Fruit fly (Drosophila melanogaster) whole organism, embryonic: ENCODE measurements around the gene CG31495.

Experiments used
- Aef1 ChIP-seq: fragments of 200-800 bp; sonication (Bioruptor generic); IDR thresholded peaks from 3 replicates; pipeline ENCODE4 v1.3.6; 2022; ENCODE audit warnings: missing biosample characterization, missing genetic modification characterization
- CG10147 ChIP-seq: fragments of 200-800 bp; sonication (Bioruptor generic); optimal IDR thresholded peaks from 2 replicates; lab custom pipeline; 2019; ENCODE audit warnings: missing biosample characterization, mild to moderate bottlenecking, missing genetic modification characterization, moderate library complexity
- CG11093 ChIP-seq: fragments of 200-800 bp; sonication (Bioruptor generic); IDR thresholded peaks from 3 replicates; pipeline ENCODE4 v1.3.6; 2022; ENCODE audit warnings: missing biosample characterization, missing genetic modification characterization
- CG11723 ChIP-seq: fragments of 200-800 bp; sonication (Bioruptor generic); optimal IDR thresholded peaks from 2 replicates; lab custom pipeline; 2017; ENCODE audit warnings: missing biosample characterization, mild to moderate bottlenecking, missing genetic modification characterization
- CG12071 ChIP-seq: fragments of 200-800 bp; sonication (Bioruptor generic); optimal IDR thresholded peaks from 3 replicates; lab custom pipeline; 2018; ENCODE audit warnings: missing biosample characterization, mild to moderate bottlenecking, missing genetic modification characterization
- CG12104 ChIP-seq: fragments of 200-800 bp; sonication (Bioruptor generic); optimal IDR thresholded peaks from 3 replicates; lab custom pipeline; 2016; ENCODE audit warnings: missing biosample characterization, missing genetic modification characterization
- CG12236 ChIP-seq: fragments of 200-800 bp; sonication (Bioruptor generic); optimal IDR thresholded peaks from 2 replicates; lab custom pipeline; 2016; ENCODE audit warnings: missing biosample characterization, missing genetic modification characterization
- CG14710 ChIP-seq: fragments of 200-800 bp; sonication (Bioruptor generic); optimal IDR thresholded peaks from 3 replicates; lab custom pipeline; 2019; ENCODE audit warnings: missing biosample characterization, mild to moderate bottlenecking, missing genetic modification characterization, moderate library complexity
- CG15073 ChIP-seq: fragments of 200-800 bp; sonication (Bioruptor generic); optimal IDR thresholded peaks from 2 replicates; lab custom pipeline; 2016; ENCODE audit warnings: missing biosample characterization, missing genetic modification characterization
- CG16815 ChIP-seq: fragments of 200-800 bp; sonication (Bioruptor generic); optimal IDR thresholded peaks from 3 replicates; lab custom pipeline; 2017; ENCODE audit warnings: missing biosample characterization, mild to moderate bottlenecking, missing genetic modification characterization
- CG17359 ChIP-seq: fragments of 200-800 bp; sonication (Bioruptor generic); optimal IDR thresholded peaks from 3 replicates; lab custom pipeline; 2018; ENCODE audit warnings: missing biosample characterization, mild to moderate bottlenecking, missing genetic modification characterization, moderate library complexity
- CG18262 ChIP-seq: fragments of 200-800 bp; optimal IDR thresholded peaks from 3 replicates; lab custom pipeline; 2019; ENCODE audit warnings: missing biosample characterization, mild to moderate bottlenecking, missing genetic modification characterization, moderate library complexity
- CG2202 ChIP-seq: fragments of 200-800 bp; sonication (Bioruptor generic); optimal IDR thresholded peaks from 2 replicates; lab custom pipeline; 2018; ENCODE audit warnings: missing biosample characterization, mild to moderate bottlenecking, missing genetic modification characterization
- CG30431 ChIP-seq: fragments of 200-800 bp; sonication (Bioruptor generic); optimal IDR thresholded peaks from 2 replicates; lab custom pipeline; 2017; ENCODE audit warnings: missing biosample characterization, missing genetic modification characterization
- CG31388 ChIP-seq: fragments of 200-800 bp; sonication (Bioruptor generic); optimal IDR thresholded peaks from 2 replicates; lab custom pipeline; 2016; ENCODE audit warnings: missing biosample characterization, missing genetic modification characterization
- CG3838 ChIP-seq: fragments of 200-800 bp; sonication (Bioruptor generic); optimal IDR thresholded peaks from 3 replicates; lab custom pipeline; 2016; ENCODE audit warnings: missing biosample characterization, missing genetic modification characterization
- CG4617 ChIP-seq: fragments of 200-800 bp; sonication (Bioruptor generic); optimal IDR thresholded peaks from 3 replicates; lab custom pipeline; 2016; ENCODE audit warnings: missing biosample characterization, missing genetic modification characterization, borderline replicate concordance
- CG7556 ChIP-seq: fragments of 200-800 bp; sonication (Bioruptor generic); optimal IDR thresholded peaks from 2 replicates; lab custom pipeline; 2017; ENCODE audit warnings: missing biosample characterization, mild to moderate bottlenecking, missing genetic modification characterization
- CG9876 ChIP-seq: fragments of 200-800 bp; sonication (Bioruptor generic); optimal IDR thresholded peaks from 2 replicates; lab custom pipeline; 2016; ENCODE audit warnings: missing biosample characterization, missing genetic modification characterization
- Chrac-16 ChIP-seq: fragments of 200-800 bp; sonication (Bioruptor generic); optimal IDR thresholded peaks from 3 replicates; lab custom pipeline; 2016; ENCODE audit warnings: missing biosample characterization, missing genetic modification characterization
- Deaf1 ChIP-seq: fragments of 200-800 bp; optimal IDR thresholded peaks from 3 replicates; lab custom pipeline; 2019; ENCODE audit warnings: missing biosample characterization, mild to moderate bottlenecking, missing genetic modification characterization, moderate library complexity
- E2f1 ChIP-seq: fragments of 200-800 bp; sonication (Bioruptor generic); IDR thresholded peaks from 2 replicates; pipeline ENCODE4 v1.3.6; 2022; ENCODE audit warnings: missing biosample characterization, missing genetic modification characterization
- E2f2 ChIP-seq: fragments of 200-800 bp; sonication (Bioruptor generic); IDR thresholded peaks from 2 replicates; pipeline ENCODE4 v1.3.6; 2022; ENCODE audit warnings: missing biosample characterization, missing genetic modification characterization
- Elba2 ChIP-seq: fragments of 200-800 bp; sonication (Bioruptor generic); optimal IDR thresholded peaks from 3 replicates; lab custom pipeline; 2016; ENCODE audit warnings: missing biosample characterization, missing genetic modification characterization
- Ets65A ChIP-seq: fragments of 200-800 bp; sonication (Bioruptor generic); peaks from one replicate; lab custom pipeline; 2016; ENCODE audit warnings: missing biosample characterization, missing genetic modification characterization
- HLH3B ChIP-seq: fragments of 200-800 bp; sonication (Bioruptor generic); IDR thresholded peaks from 2 replicates; pipeline ENCODE4 v1.3.6; 2022; ENCODE audit warnings: missing biosample characterization, missing genetic modification characterization
- Hmr ChIP-seq: fragments of 200-800 bp; sonication (Bioruptor generic); optimal IDR thresholded peaks from 3 replicates; lab custom pipeline; 2017; ENCODE audit warnings: mild to moderate bottlenecking, missing biosample characterization, missing genetic modification reagents, missing genetic modification characterization
- Jarid2 ChIP-seq: fragments of 200-800 bp; sonication (Bioruptor generic); optimal IDR thresholded peaks from 3 replicates; lab custom pipeline; 2017; ENCODE audit warnings: mild to moderate bottlenecking, missing biosample characterization, missing genetic modification reagents, missing genetic modification characterization
- Lim3 ChIP-seq: fragments of 200-800 bp; sonication (Bioruptor generic); IDR thresholded peaks from 2 replicates; pipeline ENCODE4 v1.3.6; 2022; ENCODE audit warnings: missing biosample characterization, missing genetic modification characterization
- Nf-YA ChIP-seq: fragments of 200-800 bp; sonication (Bioruptor generic); IDR thresholded peaks from 2 replicates; pipeline ENCODE4 v1.3.6; 2022; ENCODE audit warnings: missing biosample characterization, missing genetic modification characterization
- Nf-YB ChIP-seq: fragments of 200-800 bp; sonication (Bioruptor generic); optimal IDR thresholded peaks from 3 replicates; lab custom pipeline; 2019; ENCODE audit warnings: missing biosample characterization, mild to moderate bottlenecking, missing genetic modification characterization, moderate library complexity
- Sin3A ChIP-seq: fragments of >200 bp; optimal IDR thresholded peaks from 2 replicates; lab custom pipeline; 2018
- Tbp ChIP-seq: fragments of >200 bp; optimal IDR thresholded peaks from 2 replicates; lab custom pipeline; 2018; ENCODE audit warnings: missing biosample characterization, missing genetic modification characterization
- br ChIP-seq: fragments of >200 bp; optimal IDR thresholded peaks from 2 replicates; lab custom pipeline; 2017
- caup ChIP-seq: fragments of 200-800 bp; sonication (Bioruptor generic); optimal IDR thresholded peaks from 3 replicates; lab custom pipeline; 2017; ENCODE audit warnings: missing biosample characterization, mild to moderate bottlenecking, missing genetic modification characterization, moderate library complexity; ENCODE audit not compliant: severe bottlenecking
- cwo ChIP-seq: fragments of 200-800 bp; sonication (Bioruptor generic); optimal IDR thresholded peaks from 3 replicates; lab custom pipeline; 2017; ENCODE audit warnings: missing biosample characterization, missing genetic modification characterization, mild to moderate bottlenecking, moderate library complexity, missing genetic modification reagents
- dpn ChIP-seq, 2 experiments: fragments of 200-800 bp; sonication (Bioruptor generic); optimal IDR thresholded peaks; 3 replicates each; lab custom pipeline; 2016; ENCODE audit warnings: missing biosample characterization in 2 of 2, missing genetic modification characterization in 2 of 2
- emc ChIP-seq: fragments of 200-800 bp; sonication (Bioruptor generic); optimal IDR thresholded peaks from 2 replicates; lab custom pipeline; 2016; ENCODE audit warnings: missing biosample characterization, missing genetic modification characterization
- gt ChIP-seq: fragments of 200-800 bp; sonication (Bioruptor generic); IDR thresholded peaks from 2 replicates; pipeline ENCODE4 v1.3.6; 2022; ENCODE audit warnings: missing biosample characterization, missing genetic modification characterization
- inv ChIP-seq: fragments of 200-800 bp; sonication (Bioruptor generic); IDR thresholded peaks from 2 replicates; pipeline ENCODE4 v1.3.6; 2022; ENCODE audit warnings: missing biosample characterization, missing genetic modification characterization; ENCODE audit not compliant: partially characterized antibody
- jigr1 ChIP-seq: fragments of 200-800 bp; sonication (Bioruptor generic); IDR thresholded peaks from 3 replicates; pipeline ENCODE4 v1.3.6; 2022; ENCODE audit warnings: missing biosample characterization, missing genetic modification characterization
- ken ChIP-seq: fragments of 200-800 bp; sonication (Bioruptor generic); IDR thresholded peaks from 3 replicates; pipeline ENCODE4 v1.3.6; 2022; ENCODE audit warnings: missing biosample characterization, missing genetic modification characterization
- knrl ChIP-seq: fragments of 200-800 bp; sonication (Bioruptor generic); IDR thresholded peaks from 3 replicates; pipeline ENCODE4 v1.3.6; 2022; ENCODE audit warnings: missing biosample characterization, missing genetic modification characterization; ENCODE audit not compliant: partially characterized antibody
- nau ChIP-seq: fragments of 200-800 bp; sonication (Bioruptor generic); optimal IDR thresholded peaks from 3 replicates; lab custom pipeline; 2017; ENCODE audit warnings: missing biosample characterization, mild to moderate bottlenecking, missing genetic modification characterization, missing genetic modification reagents
- nmo ChIP-seq: fragments of 200-800 bp; sonication (Bioruptor generic); optimal IDR thresholded peaks from 2 replicates; lab custom pipeline; 2018; ENCODE audit warnings: missing biosample characterization, mild to moderate bottlenecking, missing genetic modification characterization, moderate library complexity
- onecut ChIP-seq: fragments of 200-800 bp; sonication (Bioruptor generic); IDR thresholded peaks from 2 replicates; pipeline ENCODE4 v1.3.6; 2022; ENCODE audit warnings: missing biosample characterization, missing genetic modification characterization
- sens ChIP-seq: fragments of 200-800 bp; sonication (Bioruptor generic); peaks from one replicate; lab custom pipeline; 2016; ENCODE audit warnings: missing biosample characterization, missing genetic modification characterization
- slbo ChIP-seq: fragments of 200-800 bp; sonication (Bioruptor generic); IDR thresholded peaks from 2 replicates; pipeline ENCODE4 v1.3.6; 2022; ENCODE audit warnings: missing biosample characterization, missing genetic modification characterization
- sna ChIP-seq: fragments of 200-800 bp; sonication (Bioruptor generic); IDR thresholded peaks from 2 replicates; pipeline ENCODE4 v1.3.6; 2022; ENCODE audit warnings: missing biosample characterization, missing genetic modification characterization; ENCODE audit not compliant: partially characterized antibody
- stc ChIP-seq: fragments of 200-800 bp; sonication (Bioruptor generic); IDR thresholded peaks from 2 replicates; pipeline ENCODE4 v1.3.6; 2022; ENCODE audit warnings: missing biosample characterization, missing genetic modification characterization
- toy ChIP-seq: fragments of 200-800 bp; sonication (Bioruptor generic); IDR thresholded peaks from 2 replicates; pipeline ENCODE4 v1.3.6; 2022; ENCODE audit warnings: missing biosample characterization, missing genetic modification characterization
- zfh1 ChIP-seq: fragments of 200-800 bp; sonication (Bioruptor generic); IDR thresholded peaks from 3 replicates; pipeline ENCODE4 v1.3.6; 2022; ENCODE audit warnings: missing biosample characterization, missing genetic modification characterization

Gene CG31495

DNA sequence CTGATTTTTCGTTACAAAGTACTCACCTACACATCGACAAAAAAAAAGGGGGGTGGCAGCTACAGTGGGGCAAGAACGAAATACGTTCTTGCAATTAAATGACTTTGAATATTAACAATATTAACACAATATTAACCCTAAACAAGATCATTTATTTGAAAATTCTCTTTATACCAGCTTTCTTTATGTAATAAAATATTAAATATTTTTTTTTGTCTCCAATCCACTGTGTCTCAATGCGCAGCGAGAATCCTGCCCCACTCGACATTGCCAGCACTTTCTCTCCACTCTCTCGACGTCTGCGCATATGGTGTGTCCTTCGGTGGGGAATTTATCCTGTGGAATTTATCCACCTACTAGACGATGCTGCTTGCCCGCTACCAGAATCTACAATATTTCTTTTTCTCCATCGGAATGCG, 39.3 kb downstream of the CG31495 start (continued):
- no peak for TF ChIP-seq emc (GFP tag; lab: Kevin White, UChicago)
- no peak for TF ChIP-seq CG9876 (GFP tag; lab: Kevin White, UChicago)
- TF ChIP-seq CG31388, result peak; percentile 73
- peak; percentile 78 for TF ChIP-seq Lim3 (GFP tag; lab: Robert Waterston, UW)
- TF ChIP-seq Nf-YB, result peak; percentile 73
- TF ChIP-seq CG11093, result peak; percentile 86
- TF ChIP-seq CG10147, result peak; percentile 92
- TF ChIP-seq CG12104 (GFP tag; lab: Kevin White, UChicago), result peak; percentile 89
- peak; percentile 95 for TF ChIP-seq sens (GFP tag; lab: Kevin White, UChicago)
- TF ChIP-seq Jarid2, result peak; percentile 67
- TF ChIP-seq Sin3A (lab: Kevin White, UChicago), result no peak
- TF ChIP-seq CG15073 (GFP tag; lab: Kevin White, UChicago), result peak; percentile 2
- peak; percentile 91 for TF ChIP-seq CG17359 (tag; lab: Kevin White, UChicago)
- TF ChIP-seq gt (GFP tag; lab: Robert Waterston, UW), result peak; percentile 77; the same call in 1 of the 2 replicates
- peak; percentile 81 for TF ChIP-seq E2f2 (GFP tag; lab: Robert Waterston, UW)
- TF ChIP-seq onecut, result peak; percentile 93
- peak; percentile 91 for TF ChIP-seq E2f1 (GFP tag; lab: Robert Waterston, UW)
- peak; percentile 60 for TF ChIP-seq CG4617 (GFP tag; lab: Kevin White, UChicago)
- no peak for TF ChIP-seq sna (GFP tag; lab: Robert Waterston, UW)
- TF ChIP-seq CG7556, result peak; percentile 95
- peak; percentile 79 for TF ChIP-seq CG18262 (tag; lab: Kevin White, UChicago)
- TF ChIP-seq br (lab: Kevin White, UChicago), result no peak
- TF ChIP-seq stc (GFP tag; lab: Robert Waterston, UW), result peak; percentile 92
- TF ChIP-seq dpn (GFP tag; optimal IDR thresholded peaks at IDR 0.05; lab: Kevin White, UChicago), result peak; percentile 51 to 89
- peak; percentile 92 for TF ChIP-seq ken (GFP tag; lab: Robert Waterston, UW)
- TF ChIP-seq Tbp (GFP tag; lab: Kevin White, UChicago), result no peak
- peak; percentile 95 for TF ChIP-seq slbo (GFP tag; lab: Robert Waterston, UW)
- peak; percentile 27 for TF ChIP-seq CG3838 (GFP tag; lab: Kevin White, UChicago)
- TF ChIP-seq inv, result peak; percentile 23; the same call in 1 of the 2 replicates
- peak; percentile 93 for TF ChIP-seq caup (GFP tag; lab: Kevin White, UChicago)
- TF ChIP-seq CG12071 (GFP tag; lab: Kevin White, UChicago), result peak; percentile 69
- TF ChIP-seq Hmr (GFP tag; lab: Kevin White, UChicago), result peak; percentile 96
- TF ChIP-seq jigr1 (GFP tag; lab: Robert Waterston, UW), result peak; percentile 85
- peak; percentile 86 for TF ChIP-seq Ets65A (GFP tag; lab: Kevin White, UChicago)
- TF ChIP-seq nau (GFP tag; lab: Kevin White, UChicago), result peak; percentile 82
- TF ChIP-seq CG12236 (GFP tag; lab: Kevin White, UChicago), result no peak
- peak; percentile 84 for TF ChIP-seq toy
- peak; percentile 91 for TF ChIP-seq zfh1 (GFP tag; lab: Robert Waterston, UW)
- no peak for TF ChIP-seq Elba2 (GFP tag; lab: Kevin White, UChicago)
- peak; percentile 79 for TF ChIP-seq CG16815 (GFP tag; lab: Kevin White, UChicago)
- TF ChIP-seq Aef1, result peak; percentile 92
- TF ChIP-seq CG30431 (GFP tag; lab: Kevin White, UChicago), result peak; percentile 64
- no peak for TF ChIP-seq knrl (GFP tag; lab: Robert Waterston, UW)
- TF ChIP-seq CG11723 (GFP tag; lab: Kevin White, UChicago), result peak; percentile 76
- TF ChIP-seq CG14710 (tag; lab: Kevin White, UChicago), result peak; percentile 80
- TF ChIP-seq cwo (GFP tag; lab: Kevin White, UChicago), result peak; percentile 93
- TF ChIP-seq Nf-YA (GFP tag; lab: Robert Waterston, UW), result peak; percentile 89
- TF ChIP-seq Chrac-16 (GFP tag; lab: Kevin White, UChicago), result peak; percentile 79
- TF ChIP-seq Deaf1 (tag; lab: Kevin White, UChicago), result peak; percentile 32
- TF ChIP-seq HLH3B (GFP tag; lab: Robert Waterston, UW), result peak; percentile 96
- TF ChIP-seq CG2202, result peak; percentile 77
- peak; percentile 91 for TF ChIP-seq nmo (GFP tag; lab: Kevin White, UChicago)
